Worm (Caenorhabditis elegans): Measurements from ENCODE around the gene npp-10.

The npp-10 gene

DNA sequence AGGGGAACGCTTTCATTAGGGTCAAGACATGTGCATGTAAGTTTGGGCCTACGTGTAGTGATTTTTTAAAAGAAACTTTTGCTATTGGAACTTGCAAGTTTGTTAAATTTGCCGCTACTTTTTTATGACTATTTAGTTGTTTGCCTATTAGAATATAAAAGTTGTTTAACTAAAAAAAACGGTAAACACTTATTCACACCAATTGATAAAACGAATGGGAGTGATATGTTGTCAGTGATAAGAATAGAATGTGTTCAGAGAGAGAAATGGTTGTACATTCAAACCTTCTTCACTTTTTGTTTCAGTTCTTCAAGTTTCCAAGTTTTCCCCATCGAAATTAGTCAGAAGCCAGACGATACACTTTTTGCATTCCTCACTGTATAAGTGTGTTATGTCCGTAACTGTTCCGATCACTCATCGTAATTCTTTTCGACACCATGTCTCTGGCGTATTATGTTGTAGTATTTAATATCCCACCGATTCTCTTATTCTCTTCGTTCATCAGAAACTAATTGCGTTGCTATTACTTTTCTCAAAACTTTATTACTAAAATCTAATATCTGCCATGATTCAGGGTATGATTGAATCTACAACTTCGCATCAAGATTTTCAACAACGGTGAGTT is 53.4 kb downstream of the npp-10 start, which contains the start of gene dct-6:
dct-6 (plus strand) TSS at position 575 of the 625 bp plus-strand sequence.
- TF ChIP-seq scrt-1 (GFP tag; IDR thresholded peaks at IDR 0.05) (no peak), ama-1 (optimal IDR thresholded peaks at IDR 0.05) (no peak), aly-1 (tag; optimal IDR thresholded peaks at IDR 0.05) (no peak), hmbx-1 (tag; optimal IDR thresholded peaks at IDR 0.05) (no peak), ets-7 (tag; optimal IDR thresholded peaks at IDR 0.05) (no peak), tra-4 (tag; optimal IDR thresholded peaks at IDR 0.05) (no peak), flt-1 (GFP tag; IDR thresholded peaks at IDR 0.05) (no peak), tbx-37 (GFP tag; conservative IDR thresholded peaks at IDR 0.05) (no peak), B0310.2 (tag; optimal IDR thresholded peaks at IDR 0.05) (no peak), pes-1 (GFP tag; IDR thresholded peaks at IDR 0.05) (no peak), hnd-1 (tag; optimal IDR thresholded peaks at IDR 0.05) (no peak), sea-1 (GFP tag; conservative IDR thresholded peaks at IDR 0.05) (no peak), hmg-4 (GFP tag; optimal IDR thresholded peaks at IDR 0.05) (no peak), ceh-13 (GFP tag; optimal IDR thresholded peaks at IDR 0.05) (no peak), F13C5.2 (tag; optimal IDR thresholded peaks at IDR 0.05) (no peak), ceh-36 (tag; optimal IDR thresholded peaks at IDR 0.05) (no peak), tbx-11 (GFP tag; IDR thresholded peaks at IDR 0.05) (no peak)

ce11 chrIII:5965368-5965767 is 54.0 kb downstream of the npp-10 start:
- TF ChIP-seq sea-1 (GFP tag; conservative IDR thresholded peaks at IDR 0.05) (no peak), ama-1 (optimal IDR thresholded peaks at IDR 0.05) (no peak), hmbx-1 (tag; optimal IDR thresholded peaks at IDR 0.05) (no peak), B0310.2 (tag; optimal IDR thresholded peaks at IDR 0.05) (no peak), tbx-11 (GFP tag; IDR thresholded peaks at IDR 0.05) (no peak), tbx-37 (GFP tag; conservative IDR thresholded peaks at IDR 0.05) (no peak), ceh-36 (tag; optimal IDR thresholded peaks at IDR 0.05) (no peak), hmg-4 (GFP tag; optimal IDR thresholded peaks at IDR 0.05) (no peak), pes-1 (GFP tag; IDR thresholded peaks at IDR 0.05) (no peak), flt-1 (GFP tag; IDR thresholded peaks at IDR 0.05) (no peak), hnd-1 (tag; optimal IDR thresholded peaks at IDR 0.05) (no peak), ceh-13 (GFP tag; optimal IDR thresholded peaks at IDR 0.05) (no peak), ets-7 (tag; optimal IDR thresholded peaks at IDR 0.05) (no peak), aly-1 (tag; optimal IDR thresholded peaks at IDR 0.05) (no peak), tra-4 (tag; optimal IDR thresholded peaks at IDR 0.05) (no peak)

DNA sequence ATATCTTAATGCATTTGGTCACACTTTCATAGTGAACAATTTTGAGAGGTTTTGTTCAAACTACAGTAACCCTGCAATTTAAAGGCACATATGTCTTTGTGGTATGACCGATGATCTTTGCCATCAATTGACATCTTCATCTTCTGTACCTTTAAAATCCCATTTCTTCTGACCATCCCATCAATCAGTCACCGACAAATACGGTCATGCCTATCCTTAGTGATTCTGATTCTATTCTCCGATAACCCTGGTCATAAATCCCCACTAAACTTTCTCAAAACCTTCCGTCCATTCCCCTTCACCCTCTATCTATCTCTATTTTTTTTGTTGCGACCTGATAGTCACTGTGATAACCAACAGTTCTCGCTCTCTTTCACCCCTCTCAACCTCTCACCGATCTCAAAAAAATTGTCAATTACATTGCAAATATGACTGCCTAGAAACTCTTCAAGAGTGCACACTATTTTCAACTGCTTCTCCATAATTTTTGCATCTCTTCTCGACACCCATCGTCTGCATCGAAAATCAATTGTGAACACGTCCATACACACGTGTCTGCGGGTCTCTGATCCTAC is 55.2 kb downstream of the npp-10 start:
- TF ChIP-seq hmg-4 (GFP tag; optimal IDR thresholded peaks at IDR 0.05): no peak

Data from whole organism, early embryonic.